Fruit fly (Drosophila melanogaster): ENCODE results near the gene Ir75a.

dm6 chr3L:17806357-17807025, 11.2 kb downstream of the Ir75a start, which contains the start of gene CG32187:
- TF ChIP-seq Eip93F (GFP tag; optimal IDR thresholded peaks at IDR 0.05) (no peak), CG7368 (GFP tag; optimal IDR thresholded peaks at IDR 0.05) (no peak)

Measured in whole organism, prepupa.